Fruit fly (Drosophila melanogaster) whole organism, embryonic: ENCODE results near the gene CG32195.

Experiments
- Adf1 ChIP-seq: fragments of 200-800 bp; sonication (Bioruptor generic); IDR thresholded peaks from 2 replicates; pipeline ENCODE4 v1.3.6; 2022; ENCODE audit warnings: missing biosample characterization, missing genetic modification characterization
- Aef1 ChIP-seq: fragments of 200-800 bp; sonication (Bioruptor generic); IDR thresholded peaks from 3 replicates; pipeline ENCODE4 v1.3.6; 2022; ENCODE audit warnings: missing biosample characterization, missing genetic modification characterization
- B-H2 ChIP-seq: fragments of 200-800 bp; sonication (Bioruptor generic); optimal IDR thresholded peaks from 2 replicates; lab custom pipeline; 2018; ENCODE audit warnings: missing biosample characterization, mild to moderate bottlenecking, missing genetic modification characterization
- CG10147 ChIP-seq: fragments of 200-800 bp; sonication (Bioruptor generic); optimal IDR thresholded peaks from 2 replicates; lab custom pipeline; 2019; ENCODE audit warnings: missing biosample characterization, mild to moderate bottlenecking, missing genetic modification characterization, moderate library complexity
- CG11695 ChIP-seq: fragments of 200-800 bp; sonication (Bioruptor generic); IDR thresholded peaks from 3 replicates; pipeline ENCODE4 v1.3.6; 2022; ENCODE audit warnings: missing biosample characterization, missing genetic modification characterization
- CG12391 ChIP-seq: fragments of 200-800 bp; sonication (Bioruptor generic); optimal IDR thresholded peaks from 3 replicates; lab custom pipeline; 2018; ENCODE audit warnings: missing biosample characterization, mild to moderate bottlenecking, missing genetic modification characterization, moderate library complexity
- CG13624 ChIP-seq: fragments of 200-800 bp; sonication (Bioruptor generic); optimal IDR thresholded peaks from 2 replicates; lab custom pipeline; 2016; ENCODE audit warnings: missing biosample characterization, missing genetic modification characterization
- CG15073 ChIP-seq: fragments of 200-800 bp; sonication (Bioruptor generic); optimal IDR thresholded peaks from 2 replicates; lab custom pipeline; 2016; ENCODE audit warnings: missing biosample characterization, missing genetic modification characterization
- CG15514 ChIP-seq: fragments of 200-800 bp; sonication (Bioruptor generic); optimal IDR thresholded peaks from 3 replicates; lab custom pipeline; 2017; ENCODE audit warnings: missing biosample characterization, missing genetic modification characterization, mild to moderate bottlenecking, moderate library complexity, missing genetic modification reagents
- CG15601 ChIP-seq: fragments of 200-800 bp; sonication (Bioruptor generic); optimal IDR thresholded peaks from 3 replicates; lab custom pipeline; 2019; ENCODE audit warnings: missing biosample characterization, mild to moderate bottlenecking, missing genetic modification characterization, moderate library complexity
- CG17802 ChIP-seq: fragments of 200-800 bp; sonication (Bioruptor generic); optimal IDR thresholded peaks from 2 replicates; lab custom pipeline; 2018; ENCODE audit warnings: missing biosample characterization, mild to moderate bottlenecking, missing genetic modification characterization, moderate library complexity
- CG2875 ChIP-seq: fragments of 200-800 bp; sonication (Bioruptor generic); optimal IDR thresholded peaks from 2 replicates; lab custom pipeline; 2017; ENCODE audit warnings: missing biosample characterization, mild to moderate bottlenecking, missing genetic modification characterization, missing genetic modification reagents
- CG31388 ChIP-seq: fragments of 200-800 bp; sonication (Bioruptor generic); optimal IDR thresholded peaks from 2 replicates; lab custom pipeline; 2016; ENCODE audit warnings: missing biosample characterization, missing genetic modification characterization
- CG31441 ChIP-seq: fragments of 200-800 bp; sonication (Bioruptor generic); IDR thresholded peaks from 2 replicates; pipeline ENCODE4 v1.3.6; 2022; ENCODE audit warnings: missing biosample characterization, missing genetic modification characterization
- CG3163 ChIP-seq: fragments of 200-800 bp; sonication (Bioruptor generic); optimal IDR thresholded peaks from 3 replicates; lab custom pipeline; 2016; ENCODE audit warnings: missing biosample characterization, missing genetic modification characterization
- CG33213 ChIP-seq: fragments of 200-800 bp; sonication (Bioruptor generic); optimal IDR thresholded peaks from 3 replicates; lab custom pipeline; 2016; ENCODE audit warnings: missing biosample characterization, missing genetic modification characterization
- CG3838 ChIP-seq: fragments of 200-800 bp; sonication (Bioruptor generic); optimal IDR thresholded peaks from 3 replicates; lab custom pipeline; 2016; ENCODE audit warnings: missing biosample characterization, missing genetic modification characterization
- CG4404 ChIP-seq: fragments of 200-800 bp; sonication (Bioruptor generic); IDR thresholded peaks from 2 replicates; pipeline ENCODE4 v1.3.6; 2022; ENCODE audit warnings: missing biosample characterization, missing genetic modification characterization
- CG7372 ChIP-seq: fragments of 200-800 bp; sonication (Bioruptor generic); IDR thresholded peaks from 2 replicates; pipeline ENCODE4 v1.3.6; 2022; ENCODE audit warnings: missing biosample characterization, missing genetic modification characterization
- CG7786 ChIP-seq: fragments of 200-800 bp; sonication (Bioruptor generic); optimal IDR thresholded peaks from 2 replicates; lab custom pipeline; 2016; ENCODE audit warnings: missing biosample characterization, missing genetic modification characterization
- CG8478 ChIP-seq: fragments of >200 bp; optimal IDR thresholded peaks from 2 replicates; lab custom pipeline; 2018
- CG8924 ChIP-seq: fragments of 200-800 bp; optimal IDR thresholded peaks from 3 replicates; lab custom pipeline; 2019; ENCODE audit warnings: missing biosample characterization, mild to moderate bottlenecking, missing genetic modification characterization, moderate library complexity
- CG8944 ChIP-seq: fragments of 200-800 bp; sonication (Bioruptor generic); optimal IDR thresholded peaks from 3 replicates; lab custom pipeline; 2016; ENCODE audit warnings: missing biosample characterization, missing genetic modification characterization
- Dad ChIP-seq: fragments of 200-800 bp; sonication (Bioruptor generic); optimal IDR thresholded peaks from 3 replicates; lab custom pipeline; 2016; ENCODE audit warnings: missing biosample characterization, missing genetic modification characterization
- Doc3 ChIP-seq: fragments of 200-800 bp; sonication (Bioruptor generic); IDR thresholded peaks from 3 replicates; pipeline ENCODE4 v1.3.6; 2022; ENCODE audit warnings: missing biosample characterization, missing genetic modification characterization; ENCODE audit not compliant: partially characterized antibody
- Eip74EF ChIP-seq, 2 experiments: fragments of 200-800 bp in 1 of 2; fragments of >200 bp in 1 of 2; sonication (Bioruptor generic) in 1 of 2; optimal IDR thresholded peaks; 2 replicates each; lab custom pipeline; 2017 to 2019; ENCODE audit warnings: missing biosample characterization in 2 of 2, missing genetic modification characterization in 2 of 2, mild to moderate bottlenecking in 1 of 2, moderate library complexity in 1 of 2
- Elba2 ChIP-seq: fragments of 200-800 bp; sonication (Bioruptor generic); optimal IDR thresholded peaks from 3 replicates; lab custom pipeline; 2016; ENCODE audit warnings: missing biosample characterization, missing genetic modification characterization
- Fer1 ChIP-seq: fragments of 200-800 bp; sonication (Bioruptor generic); optimal IDR thresholded peaks from 2 replicates; lab custom pipeline; 2017; ENCODE audit warnings: missing biosample characterization, mild to moderate bottlenecking, missing genetic modification characterization
- Hr3 ChIP-seq: fragments of 200-800 bp; sonication (Bioruptor generic); optimal IDR thresholded peaks from 3 replicates; lab custom pipeline; 2016; ENCODE audit warnings: missing biosample characterization, missing genetic modification characterization
- Scr ChIP-seq: fragments of 200-800 bp; sonication (Bioruptor generic); IDR thresholded peaks from 2 replicates; pipeline ENCODE4 v1.3.6; 2022; ENCODE audit warnings: missing biosample characterization, missing genetic modification characterization; ENCODE audit not compliant: partially characterized antibody
- bab2 ChIP-seq: fragments of 200-800 bp; sonication (Bioruptor generic); optimal IDR thresholded peaks from 2 replicates; lab custom pipeline; 2016; ENCODE audit warnings: missing biosample characterization, missing genetic modification characterization
- caup ChIP-seq: fragments of 200-800 bp; sonication (Bioruptor generic); optimal IDR thresholded peaks from 3 replicates; lab custom pipeline; 2017; ENCODE audit warnings: missing biosample characterization, mild to moderate bottlenecking, missing genetic modification characterization, moderate library complexity; ENCODE audit not compliant: severe bottlenecking
- cg ChIP-seq: fragments of 200-800 bp; sonication (Bioruptor generic); optimal IDR thresholded peaks from 3 replicates; lab custom pipeline; 2019; ENCODE audit warnings: missing biosample characterization, mild to moderate bottlenecking, missing genetic modification characterization, moderate library complexity
- crp ChIP-seq, 2 experiments: fragments of 200-800 bp; sonication (Bioruptor generic); optimal IDR thresholded peaks; 2 replicates in 1 of 2; 3 replicates in 1 of 2; lab custom pipeline; 2017; ENCODE audit warnings: missing biosample characterization in 2 of 2, missing genetic modification characterization in 2 of 2, mild to moderate bottlenecking in 1 of 2, moderate library complexity in 1 of 2
- da ChIP-seq: fragments of 200-800 bp; sonication (Bioruptor generic); optimal IDR thresholded peaks from 2 replicates; lab custom pipeline; 2016; ENCODE audit warnings: missing biosample characterization, missing genetic modification characterization
- dmrt99B ChIP-seq: fragments of 200-800 bp; sonication (Bioruptor generic); optimal IDR thresholded peaks from 2 replicates; lab custom pipeline; 2018; ENCODE audit warnings: missing biosample characterization, mild to moderate bottlenecking, missing genetic modification characterization, moderate library complexity
- gcm ChIP-seq: fragments of 200-800 bp; sonication (Bioruptor generic); optimal IDR thresholded peaks from 2 replicates; lab custom pipeline; 2019; ENCODE audit warnings: missing biosample characterization, mild to moderate bottlenecking, missing genetic modification characterization, moderate library complexity
- gro ChIP-seq: fragments of 200-800 bp; sonication (Bioruptor generic); optimal IDR thresholded peaks from 2 replicates; lab custom pipeline; 2016; ENCODE audit warnings: missing biosample characterization, missing genetic modification characterization
- insv ChIP-seq, 2 experiments: fragments of 200-800 bp; sonication (Bioruptor generic); optimal IDR thresholded peaks; 3 replicates each; lab custom pipeline; 2016 to 2018; ENCODE audit warnings: missing biosample characterization in 2 of 2, missing genetic modification characterization in 2 of 2
- jing ChIP-seq: fragments of 200-800 bp; sonication (Bioruptor generic); optimal IDR thresholded peaks from 2 replicates; lab custom pipeline; 2018; ENCODE audit warnings: missing biosample characterization, mild to moderate bottlenecking, missing genetic modification characterization
- maf-S ChIP-seq: fragments of 200-800 bp; sonication (Bioruptor generic); optimal IDR thresholded peaks from 2 replicates; lab custom pipeline; 2016; ENCODE audit warnings: missing biosample characterization, missing genetic modification characterization
- mld ChIP-seq: fragments of 200-800 bp; sonication (Bioruptor generic); IDR thresholded peaks from 3 replicates; pipeline ENCODE4 v1.3.6; 2022; ENCODE audit warnings: missing biosample characterization, missing genetic modification characterization; ENCODE audit not compliant: partially characterized antibody
- p53 ChIP-seq: fragments of 200-800 bp; sonication (Bioruptor generic); optimal IDR thresholded peaks from 2 replicates; lab custom pipeline; 2016; ENCODE audit warnings: missing biosample characterization, missing genetic modification characterization
- rib ChIP-seq: fragments of 200-800 bp; sonication (Bioruptor generic); IDR thresholded peaks from 2 replicates; pipeline ENCODE4 v1.3.6; 2022; ENCODE audit warnings: missing biosample characterization, missing genetic modification characterization
- sd ChIP-seq: fragments of 200-800 bp; sonication (Bioruptor generic); optimal IDR thresholded peaks from 3 replicates; lab custom pipeline; 2018; ENCODE audit warnings: missing biosample characterization, mild to moderate bottlenecking, missing genetic modification characterization, moderate library complexity
- sens-2 ChIP-seq: fragments of 200-800 bp; sonication (Bioruptor generic); IDR thresholded peaks from 2 replicates; pipeline ENCODE4 v1.3.6; 2022; ENCODE audit warnings: missing biosample characterization, missing genetic modification characterization
- tna ChIP-seq: fragments of 200-800 bp; sonication (Bioruptor generic); IDR thresholded peaks from 2 replicates; pipeline ENCODE4 v1.3.6; 2022; ENCODE audit warnings: missing biosample characterization, missing genetic modification characterization; ENCODE audit not compliant: partially characterized antibody
- trem ChIP-seq: fragments of 200-800 bp; optimal IDR thresholded peaks from 3 replicates; lab custom pipeline; 2019; ENCODE audit warnings: missing biosample characterization, mild to moderate bottlenecking, missing genetic modification characterization, moderate library complexity
- zfh2 ChIP-seq: fragments of 200-800 bp; sonication (Bioruptor generic); optimal IDR thresholded peaks from 2 replicates; lab custom pipeline; 2016; ENCODE audit warnings: missing biosample characterization, missing genetic modification characterization

CG32195 gene

dm6 chr3L:18105343-18106020, 7.3 kb upstream of the CG32195 start:
- no peak for TF ChIP-seq CG3838
- no peak for TF ChIP-seq Fer1 (GFP tag; lab: Kevin White, UChicago)
- peak; percentile 91 for TF ChIP-seq Adf1 (GFP tag; lab: Robert Waterston, UW)
- TF ChIP-seq da (GFP tag; lab: Kevin White, UChicago): no peak
- no peak for TF ChIP-seq CG7786
- no peak for TF ChIP-seq CG8478 (lab: Kevin White, UChicago)
- no peak for TF ChIP-seq CG15073 (GFP tag; lab: Kevin White, UChicago)
- no peak for TF ChIP-seq p53
- no peak for TF ChIP-seq Scr (GFP tag; lab: Robert Waterston, UW)
- no peak for TF ChIP-seq CG31388 (GFP tag; lab: Kevin White, UChicago)
- no peak for TF ChIP-seq CG15514 (GFP tag; lab: Kevin White, UChicago)
- no peak for TF ChIP-seq dmrt99B (tag; lab: Kevin White, UChicago)
- no peak for TF ChIP-seq B-H2
- TF ChIP-seq caup: no peak
- no peak for TF ChIP-seq CG31441
- TF ChIP-seq crp (GFP tag; optimal IDR thresholded peaks at IDR 0.05; lab: Kevin White, UChicago): no peak
- TF ChIP-seq jing (GFP tag; lab: Kevin White, UChicago): no peak
- no peak for TF ChIP-seq CG15601 (tag; lab: Kevin White, UChicago)
- no peak for TF ChIP-seq Dad (GFP tag; lab: Kevin White, UChicago)
- TF ChIP-seq CG3163: no peak
- TF ChIP-seq Elba2 (GFP tag; lab: Kevin White, UChicago): peak; percentile 18
- TF ChIP-seq bab2 (GFP tag; lab: Kevin White, UChicago): no peak
- TF ChIP-seq CG2875 (GFP tag; lab: Kevin White, UChicago): no peak
- no peak for TF ChIP-seq zfh2
- 0 out of 3 replicates have a peak, but pooled peaks have one; percentile 35 for TF ChIP-seq Doc3 (GFP tag; lab: Robert Waterston, UW)
- peak in 1 of 2 experiments; percentile 86 for TF ChIP-seq insv (GFP tag; optimal IDR thresholded peaks at IDR 0.05; lab: Kevin White, UChicago)
- no peak for TF ChIP-seq gcm (GFP tag; lab: Kevin White, UChicago)
- no peak for TF ChIP-seq CG10147 (GFP tag; lab: Kevin White, UChicago)
- TF ChIP-seq CG4404 (GFP tag; lab: Robert Waterston, UW): no peak
- TF ChIP-seq sd (tag; lab: Kevin White, UChicago): peak; percentile 8
- TF ChIP-seq mld (GFP tag; lab: Robert Waterston, UW): no peak
- no peak for TF ChIP-seq CG33213 (GFP tag; lab: Kevin White, UChicago)
- 0 out of 2 replicates have a peak, but pooled peaks have one; percentile 40 for TF ChIP-seq tna (GFP tag; lab: Robert Waterston, UW)
- TF ChIP-seq maf-S (GFP tag; lab: Kevin White, UChicago): no peak
- no peak for TF ChIP-seq CG7372 (GFP tag; lab: Robert Waterston, UW)
- TF ChIP-seq Eip74EF (GFP tag; optimal IDR thresholded peaks at IDR 0.05; lab: Kevin White, UChicago): no peak
- no peak for TF ChIP-seq trem
- peak; percentile 65 for TF ChIP-seq cg
- TF ChIP-seq CG12391 (tag; lab: Kevin White, UChicago): no peak
- no peak for TF ChIP-seq sens-2 (GFP tag; lab: Robert Waterston, UW)
- no peak for TF ChIP-seq CG17802 (tag; lab: Kevin White, UChicago)
- TF ChIP-seq gro (GFP tag; lab: Kevin White, UChicago): no peak
- no peak for TF ChIP-seq Hr3 (GFP tag; lab: Kevin White, UChicago)
- TF ChIP-seq Aef1: no peak
- TF ChIP-seq CG13624 (GFP tag; lab: Kevin White, UChicago): no peak
- no peak for TF ChIP-seq CG8944 (GFP tag; lab: Kevin White, UChicago)
- no peak for TF ChIP-seq CG8924 (tag; lab: Kevin White, UChicago)
- TF ChIP-seq CG11695 (GFP tag; lab: Robert Waterston, UW): 0 out of 3 replicates have a peak, but pooled peaks have one; percentile 6
- TF ChIP-seq rib (GFP tag; lab: Robert Waterston, UW): 0 out of 2 replicates have a peak, but pooled peaks have one; percentile 35
